Fruit fly (Drosophila melanogaster): Measurements from ENCODE around the gene betaCOP.
A peak's percentile ranks its signal among the peaks of the same experiment; 100 is the strongest.

Gene betaCOP

dm6 chrX:18358352-18358931, 26.6 kb downstream of the betaCOP start, which contains the start of gene CG6106:
CG6106 (plus strand) TSS chrX:18358881.
- TF ChIP-seq bcd (GFP tag; optimal IDR thresholded peaks at IDR 0.05) (peak; percentile 14), her (GFP tag; optimal IDR thresholded peaks at IDR 0.05) (no peak), lmd (GFP tag; IDR thresholded peaks at IDR 0.05) (peak; percentile 34; the same call in 1 of the 2 replicates), CG4707 (GFP tag; optimal IDR thresholded peaks at IDR 0.05) (no peak), CG30403 (GFP tag; optimal IDR thresholded peaks at IDR 0.05) (peak; percentile 20), gem (tag; optimal IDR thresholded peaks at IDR 0.05) (peak; percentile 33), CG12391 (tag; optimal IDR thresholded peaks at IDR 0.05) (no peak), CG9437 (GFP tag; optimal IDR thresholded peaks at IDR 0.05) (no peak), CG7963 (GFP tag; IDR thresholded peaks at IDR 0.05; ENCODE audit: partially characterized antibody) (no peak), trem (tag; optimal IDR thresholded peaks at IDR 0.05) (no peak), CG3163 (GFP tag; optimal IDR thresholded peaks at IDR 0.05) (no peak), CG2712 (tag; optimal IDR thresholded peaks at IDR 0.05) (peak; percentile 21), Hey (tag; optimal IDR thresholded peaks at IDR 0.05) (no peak), fu2 (GFP tag; optimal IDR thresholded peaks at IDR 0.05) (no peak), ind (GFP tag; optimal IDR thresholded peaks at IDR 0.05) (peak; percentile 30), kni (GFP tag; optimal IDR thresholded peaks at IDR 0.05) (no peak), CG1602 (GFP tag; optimal IDR thresholded peaks at IDR 0.05) (no peak), maf-S (GFP tag; optimal IDR thresholded peaks at IDR 0.05) (no peak), aop (GFP tag; IDR thresholded peaks at IDR 0.05) (no peak), CG2116 (GFP tag; optimal IDR thresholded peaks at IDR 0.05) (no peak), sr (GFP tag; IDR thresholded peaks at IDR 0.05) (0 out of 3 replicates have a peak, but pooled peaks have one; percentile 24), exex (tag; optimal IDR thresholded peaks at IDR 0.05) (no peak), salm (tag; optimal IDR thresholded peaks at IDR 0.05) (no peak), CG11504 (tag; optimal IDR thresholded peaks at IDR 0.05) (peak; percentile 41), CG13424 (tag; optimal IDR thresholded peaks at IDR 0.05) (peak; percentile 39), sc (optimal IDR thresholded peaks at IDR 0.05) (no peak), sc (GFP tag; optimal IDR thresholded peaks at IDR 0.05) (no peak), Chrac-16 (GFP tag; optimal IDR thresholded peaks at IDR 0.05) (no peak), Sox100B (GFP tag; optimal IDR thresholded peaks at IDR 0.05) (peak; percentile 22), scrt (GFP tag; optimal IDR thresholded peaks at IDR 0.05) (no peak), D (optimal IDR thresholded peaks at IDR 0.05) (no peak), D (GFP tag; optimal IDR thresholded peaks at IDR 0.05) (peak; percentile 12), CG18262 (tag; optimal IDR thresholded peaks at IDR 0.05) (peak; percentile 25), z (GFP tag; IDR thresholded peaks at IDR 0.05) (no peak), dmrt99B (tag; optimal IDR thresholded peaks at IDR 0.05) (peak; percentile 54), sisA (GFP tag; IDR thresholded peaks at IDR 0.05) (peak; percentile 26; the same call in 1 of the 2 replicates), abd-A (tag; optimal IDR thresholded peaks at IDR 0.05) (no peak), CG11093 (GFP tag; IDR thresholded peaks at IDR 0.05) (no peak), CG8924 (tag; optimal IDR thresholded peaks at IDR 0.05) (no peak), CG2678 (tag; optimal IDR thresholded peaks at IDR 0.05) (peak; percentile 53), sens (GFP tag) (peak; percentile 67), tna (GFP tag; IDR thresholded peaks at IDR 0.05; ENCODE audit: partially characterized antibody) (no peak), Sry-δ (GFP tag; optimal IDR thresholded peaks at IDR 0.05) (no peak), ab (GFP tag; optimal IDR thresholded peaks at IDR 0.05) (no peak), CG8944 (GFP tag; optimal IDR thresholded peaks at IDR 0.05) (no peak), Hr51 (GFP tag; optimal IDR thresholded peaks at IDR 0.05) (peak in 1 of 2 experiments; percentile 32), fd3F (GFP tag; optimal IDR thresholded peaks at IDR 0.05) (no peak), cato (GFP tag; optimal IDR thresholded peaks at IDR 0.05; ENCODE audit: borderline replicate concordance) (no peak), cas (GFP tag; IDR thresholded peaks at IDR 0.05) (no peak), CG5180 (GFP tag; optimal IDR thresholded peaks at IDR 0.05) (no peak), Fer1 (GFP tag; optimal IDR thresholded peaks at IDR 0.05) (no peak)
